Fruit fly (Drosophila melanogaster) whole organism, embryonic: Measurements from ENCODE around the gene CG33331.

Experiments used
- Atf6 ChIP-seq: fragments of 200-800 bp; sonication (Bioruptor generic); IDR thresholded peaks from 2 replicates; pipeline ENCODE4 v1.3.6; 2022; ENCODE audit warnings: missing biosample characterization, missing genetic modification characterization
- CG10209 ChIP-seq: fragments of 200-800 bp; sonication (Bioruptor generic); optimal IDR thresholded peaks from 3 replicates; lab custom pipeline; 2017; ENCODE audit warnings: missing biosample characterization, mild to moderate bottlenecking, missing genetic modification characterization, missing genetic modification reagents
- CG13894 ChIP-seq: fragments of 200-800 bp; sonication (Bioruptor generic); optimal IDR thresholded peaks from 3 replicates; lab custom pipeline; 2018; ENCODE audit warnings: missing biosample characterization, mild to moderate bottlenecking, missing genetic modification characterization, moderate library complexity
- CG17361 ChIP-seq: fragments of 200-800 bp; sonication (Bioruptor generic); IDR thresholded peaks from 3 replicates; pipeline ENCODE4 v1.3.6; 2022; ENCODE audit warnings: missing biosample characterization, missing genetic modification characterization
- CG17829 ChIP-seq: fragments of 200-800 bp; optimal IDR thresholded peaks from 2 replicates; lab custom pipeline; 2019; ENCODE audit warnings: missing biosample characterization, mild to moderate bottlenecking, missing genetic modification characterization, moderate library complexity
- CG18262 ChIP-seq: fragments of 200-800 bp; optimal IDR thresholded peaks from 3 replicates; lab custom pipeline; 2019; ENCODE audit warnings: missing biosample characterization, mild to moderate bottlenecking, missing genetic modification characterization, moderate library complexity
- CG18764 ChIP-seq: fragments of 200-800 bp; sonication (Bioruptor generic); optimal IDR thresholded peaks from 3 replicates; lab custom pipeline; 2016; ENCODE audit warnings: missing biosample characterization, missing genetic modification characterization
- CG2129 ChIP-seq: fragments of 200-800 bp; sonication (Bioruptor generic); IDR thresholded peaks from 2 replicates; pipeline ENCODE4 v1.3.6; 2022; ENCODE audit warnings: missing biosample characterization, missing genetic modification characterization; ENCODE audit not compliant: partially characterized antibody
- CG2889 ChIP-seq: fragments of 200-800 bp; sonication (Bioruptor generic); IDR thresholded peaks from 3 replicates; pipeline ENCODE4 v1.3.6; 2022; ENCODE audit warnings: missing biosample characterization, missing genetic modification characterization
- CG31388 ChIP-seq: fragments of 200-800 bp; sonication (Bioruptor generic); optimal IDR thresholded peaks from 2 replicates; lab custom pipeline; 2016; ENCODE audit warnings: missing biosample characterization, missing genetic modification characterization
- CG3407 ChIP-seq: fragments of 200-800 bp; sonication (Bioruptor generic); optimal IDR thresholded peaks from 2 replicates; lab custom pipeline; 2018; ENCODE audit warnings: missing biosample characterization, mild to moderate bottlenecking, missing genetic modification characterization
- CG3838 ChIP-seq: fragments of 200-800 bp; sonication (Bioruptor generic); optimal IDR thresholded peaks from 3 replicates; lab custom pipeline; 2016; ENCODE audit warnings: missing biosample characterization, missing genetic modification characterization
- CG4328 ChIP-seq: fragments of 200-800 bp; sonication (Bioruptor generic); optimal IDR thresholded peaks from 3 replicates; lab custom pipeline; 2017; ENCODE audit warnings: missing biosample characterization, missing genetic modification reagents, missing genetic modification characterization
- CG4360 ChIP-seq: fragments of 200-800 bp; sonication (Bioruptor generic); IDR thresholded peaks from 2 replicates; pipeline ENCODE4 v1.3.6; 2022; ENCODE audit warnings: missing biosample characterization, missing genetic modification characterization
- CG5180 ChIP-seq: fragments of 200-800 bp; sonication (Bioruptor generic); optimal IDR thresholded peaks from 3 replicates; lab custom pipeline; 2017; ENCODE audit warnings: missing biosample characterization, missing genetic modification characterization, mild to moderate bottlenecking, moderate library complexity, missing genetic modification reagents
- CG7357 ChIP-seq: fragments of 200-800 bp; sonication (Bioruptor generic); IDR thresholded peaks from 3 replicates; pipeline ENCODE4 v1.3.6; 2022; ENCODE audit warnings: missing biosample characterization, missing genetic modification characterization
- CG8944 ChIP-seq: fragments of 200-800 bp; sonication (Bioruptor generic); optimal IDR thresholded peaks from 3 replicates; lab custom pipeline; 2016; ENCODE audit warnings: missing biosample characterization, missing genetic modification characterization
- CG9215 ChIP-seq: fragments of 200-800 bp; sonication (Bioruptor generic); IDR thresholded peaks from 2 replicates; pipeline ENCODE4 v1.3.6; 2022; ENCODE audit warnings: missing biosample characterization, missing genetic modification characterization
- Deaf1 ChIP-seq: fragments of 200-800 bp; optimal IDR thresholded peaks from 3 replicates; lab custom pipeline; 2019; ENCODE audit warnings: missing biosample characterization, mild to moderate bottlenecking, missing genetic modification characterization, moderate library complexity
- Dfd ChIP-seq, 2 experiments: fragments of >200 bp; optimal IDR thresholded peaks; 2 replicates each; lab custom pipeline; 2017; ENCODE audit warnings: missing biosample characterization in 2 of 2, missing genetic modification characterization in 2 of 2
- Dp ChIP-seq: fragments of 200-800 bp; sonication (Bioruptor generic); optimal IDR thresholded peaks from 2 replicates; lab custom pipeline; 2018; ENCODE audit warnings: missing biosample characterization, mild to moderate bottlenecking, missing genetic modification characterization, moderate library complexity
- Fer3 ChIP-seq: fragments of 200-800 bp; sonication (Bioruptor generic); optimal IDR thresholded peaks from 2 replicates; lab custom pipeline; 2018; ENCODE audit warnings: missing biosample characterization, mild to moderate bottlenecking, missing genetic modification characterization, moderate library complexity
- Hsf ChIP-seq: fragments of 200-800 bp; sonication (Bioruptor generic); optimal IDR thresholded peaks from 3 replicates; lab custom pipeline; 2016; ENCODE audit warnings: missing biosample characterization, missing genetic modification characterization
- Lhr ChIP-seq: fragments of 200-800 bp; sonication (Bioruptor generic); optimal IDR thresholded peaks from 3 replicates; lab custom pipeline; 2017; ENCODE audit warnings: mild to moderate bottlenecking, missing biosample characterization, missing genetic modification reagents, missing genetic modification characterization
- NC2β ChIP-seq: fragments of 200-800 bp; sonication (Bioruptor generic); optimal IDR thresholded peaks from 2 replicates; lab custom pipeline; 2016; ENCODE audit warnings: missing biosample characterization, missing genetic modification characterization
- NK7.1 ChIP-seq: fragments of 200-800 bp; sonication (Bioruptor generic); optimal IDR thresholded peaks from 3 replicates; lab custom pipeline; 2016; ENCODE audit warnings: missing biosample characterization, missing genetic modification characterization
- Oli ChIP-seq: fragments of 200-800 bp; sonication (Bioruptor generic); optimal IDR thresholded peaks from 2 replicates; lab custom pipeline; 2018; ENCODE audit warnings: missing biosample characterization, mild to moderate bottlenecking, missing genetic modification characterization, moderate library complexity
- Optix ChIP-seq: fragments of 200-800 bp; sonication (Bioruptor generic); IDR thresholded peaks from 3 replicates; pipeline ENCODE4 v1.3.6; 2022; ENCODE audit warnings: missing biosample characterization, missing genetic modification characterization
- Rx ChIP-seq: fragments of 200-800 bp; sonication (Bioruptor generic); IDR thresholded peaks from 2 replicates; pipeline ENCODE4 v1.3.6; 2022; ENCODE audit warnings: missing biosample characterization, missing genetic modification characterization
- Trl ChIP-seq, 3 experiments: fragments of >200 bp in 2 of 3; fragments of 200-800 bp in 1 of 3; sonication (Bioruptor generic) in 1 of 3; optimal IDR thresholded peaks; 2 replicates in 1 of 3; 3 replicates in 2 of 3; lab custom pipeline; 2016 to 2017; ENCODE audit warnings: missing biosample characterization in 1 of 3, missing genetic modification characterization in 1 of 3
- Xrp1 ChIP-seq: fragments of 200-800 bp; sonication (Bioruptor generic); IDR thresholded peaks from 2 replicates; pipeline ENCODE4 v1.3.6; 2022; ENCODE audit warnings: missing biosample characterization, missing genetic modification characterization
- amos ChIP-seq: fragments of 200-800 bp; sonication (Bioruptor generic); IDR thresholded peaks from 2 replicates; pipeline ENCODE4 v1.3.6; 2022; ENCODE audit warnings: missing biosample characterization, missing genetic modification characterization; ENCODE audit not compliant: partially characterized antibody
- caup ChIP-seq: fragments of 200-800 bp; sonication (Bioruptor generic); optimal IDR thresholded peaks from 3 replicates; lab custom pipeline; 2017; ENCODE audit warnings: missing biosample characterization, mild to moderate bottlenecking, missing genetic modification characterization, moderate library complexity; ENCODE audit not compliant: severe bottlenecking
- dati ChIP-seq: fragments of 200-800 bp; sonication (Bioruptor generic); IDR thresholded peaks from 2 replicates; pipeline ENCODE4 v1.3.6; 2022; ENCODE audit warnings: missing biosample characterization, missing genetic modification characterization
- gem ChIP-seq: fragments of 200-800 bp; sonication (Bioruptor generic); optimal IDR thresholded peaks from 2 replicates; lab custom pipeline; 2019; ENCODE audit warnings: missing biosample characterization, mild to moderate bottlenecking, missing genetic modification characterization, moderate library complexity
- h ChIP-seq: fragments of >200 bp; optimal IDR thresholded peaks from 2 replicates; lab custom pipeline; 2017
- lab ChIP-seq: fragments of 200-800 bp; sonication (Bioruptor generic); optimal IDR thresholded peaks from 3 replicates; lab custom pipeline; 2017; ENCODE audit warnings: missing biosample characterization, missing genetic modification characterization, mild to moderate bottlenecking, moderate library complexity, missing genetic modification reagents
- nmo ChIP-seq: fragments of 200-800 bp; sonication (Bioruptor generic); optimal IDR thresholded peaks from 2 replicates; lab custom pipeline; 2018; ENCODE audit warnings: missing biosample characterization, mild to moderate bottlenecking, missing genetic modification characterization, moderate library complexity
- p53 ChIP-seq: fragments of 200-800 bp; sonication (Bioruptor generic); optimal IDR thresholded peaks from 2 replicates; lab custom pipeline; 2016; ENCODE audit warnings: missing biosample characterization, missing genetic modification characterization
- pan ChIP-seq, 4 experiments: fragments of >200 bp in 3 of 4; fragments of 200-800 bp in 1 of 4; sonication (Bioruptor generic) in 1 of 4; optimal IDR thresholded peaks in 3 of 4; IDR thresholded peaks in 1 of 4; 2 replicates each; pipeline versions ENCODE4 v1.3.6 to Lab custom; 2017 to 2022; ENCODE audit warnings: missing biosample characterization in 2 of 4, missing genetic modification characterization in 2 of 4, mixed read lengths in 1 of 4
- phol ChIP-seq: fragments of 200-800 bp; sonication (Bioruptor generic); optimal IDR thresholded peaks from 3 replicates; lab custom pipeline; 2018; ENCODE audit warnings: missing biosample characterization, mild to moderate bottlenecking, missing genetic modification characterization, moderate library complexity
- ro ChIP-seq: fragments of 200-800 bp; sonication (Bioruptor generic); IDR thresholded peaks from 2 replicates; pipeline ENCODE4 v1.3.6; 2022; ENCODE audit warnings: missing biosample characterization, missing genetic modification characterization
- slou ChIP-seq: fragments of 200-800 bp; sonication (Bioruptor generic); optimal IDR thresholded peaks from 3 replicates; lab custom pipeline; 2016; ENCODE audit warnings: missing biosample characterization, missing genetic modification characterization
- so ChIP-seq: fragments of 200-800 bp; sonication (Bioruptor generic); IDR thresholded peaks from 3 replicates; pipeline ENCODE4 v1.3.6; 2022; ENCODE audit warnings: missing biosample characterization, missing genetic modification characterization
- sr ChIP-seq: fragments of 200-800 bp; sonication (Bioruptor generic); IDR thresholded peaks from 3 replicates; pipeline ENCODE4 v1.3.6; 2022; ENCODE audit warnings: missing biosample characterization, missing genetic modification characterization
- tgo ChIP-seq: fragments of 200-800 bp; sonication (Bioruptor generic); IDR thresholded peaks from 3 replicates; pipeline ENCODE4 v1.3.6; 2022; ENCODE audit warnings: missing biosample characterization, missing genetic modification characterization
- unpg ChIP-seq: fragments of 200-800 bp; sonication (Bioruptor generic); optimal IDR thresholded peaks from 3 replicates; lab custom pipeline; 2018; ENCODE audit warnings: missing biosample characterization, mild to moderate bottlenecking, missing genetic modification characterization, moderate library complexity
- vvl ChIP-seq: fragments of 200-800 bp; sonication (Bioruptor generic); IDR thresholded peaks from 2 replicates; pipeline ENCODE4 v1.3.6; 2022; ENCODE audit warnings: missing biosample characterization, missing genetic modification characterization
- z ChIP-seq: fragments of 200-800 bp; sonication (Bioruptor generic); IDR thresholded peaks from 3 replicates; pipeline ENCODE4 v1.3.6; 2022; ENCODE audit warnings: missing biosample characterization, missing genetic modification characterization

Gene CG33331

DNA sequence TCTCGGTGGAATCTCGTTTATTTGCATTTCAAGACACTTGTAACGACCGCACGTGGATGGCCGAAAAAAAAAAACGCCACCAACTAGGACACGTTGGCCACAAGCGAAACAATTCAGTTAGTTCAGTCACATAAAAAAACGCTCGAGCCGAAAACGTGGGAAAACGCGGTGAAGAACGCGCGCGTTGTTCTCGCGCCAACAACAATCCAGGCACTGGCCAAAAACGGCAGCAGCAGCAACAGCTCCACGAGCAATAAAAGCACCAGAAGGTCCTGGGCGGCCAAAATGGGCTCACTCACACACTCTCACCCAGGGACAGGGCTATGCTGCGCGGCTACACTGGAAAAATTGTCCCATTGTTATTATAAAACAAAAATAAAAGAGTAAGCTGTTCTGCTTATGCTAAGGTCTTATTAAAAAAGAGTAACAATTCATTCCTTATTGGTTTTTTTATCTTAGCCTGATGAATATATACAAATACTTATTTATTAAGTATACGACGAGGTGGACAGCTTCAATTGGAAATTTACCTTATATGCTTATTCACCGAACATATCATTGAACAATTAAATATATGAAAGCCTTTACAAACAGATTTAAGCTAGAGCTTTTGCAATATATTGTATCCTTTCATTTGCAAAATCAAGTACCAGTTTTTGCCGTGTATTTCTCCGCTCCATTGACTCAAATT is 10.8 kb upstream of the CG33331 start, which contains the start of gene btsz (continued):
- TF ChIP-seq NK7.1 (no peak), Deaf1 (tag; lab: Kevin White, UChicago) (no peak), CG17361 (GFP tag; lab: Robert Waterston, UW) (peak; percentile 69; the same call in 2 of the 3 replicates), dati (GFP tag; lab: Robert Waterston, UW) (no peak), CG10209 (GFP tag; lab: Kevin White, UChicago) (peak; percentile 38), ro (GFP tag; lab: Robert Waterston, UW) (no peak), Xrp1 (GFP tag; lab: Robert Waterston, UW) (no peak), Trl (optimal IDR thresholded peaks at IDR 0.05; lab: Kevin White, UChicago) (no peak), Trl (GFP tag; optimal IDR thresholded peaks at IDR 0.05; lab: Kevin White, UChicago) (no peak), nmo (peak; percentile 26), vvl (GFP tag; lab: Robert Waterston, UW) (no peak), Hsf (GFP tag; lab: Kevin White, UChicago) (peak; percentile 15), CG7357 (no peak), NC2β (GFP tag; lab: Kevin White, UChicago) (no peak), unpg (GFP tag; lab: Kevin White, UChicago) (peak; percentile 5), sr (no peak), gem (tag; lab: Kevin White, UChicago) (peak; percentile 67), CG9215 (no peak), p53 (GFP tag; lab: Kevin White, UChicago) (no peak), pan (optimal IDR thresholded peaks at IDR 0.05; lab: Kevin White, UChicago) (no peak), pan (GFP tag; optimal IDR thresholded peaks at IDR 0.05 in 1 of 2, IDR thresholded peaks at IDR 0.05 in 1 of 2) (no peak), CG4328 (GFP tag; lab: Kevin White, UChicago) (peak; percentile 31), so (no peak), amos (no peak; the same call in 1 of the 2 replicates), z (GFP tag; lab: Robert Waterston, UW) (no peak), CG3407 (GFP tag; lab: Kevin White, UChicago) (no peak), CG18764 (GFP tag; lab: Kevin White, UChicago) (no peak), CG4360 (GFP tag; lab: Robert Waterston, UW) (no peak), CG31388 (no peak), CG8944 (no peak), CG17829 (tag; lab: Kevin White, UChicago) (no peak), Lhr (GFP tag; lab: Kevin White, UChicago) (no peak), CG3838 (GFP tag; lab: Kevin White, UChicago) (no peak), phol (tag; lab: Kevin White, UChicago) (peak; percentile 34), h (no peak), Oli (tag; lab: Kevin White, UChicago) (peak; percentile 52), Optix (GFP tag; lab: Robert Waterston, UW) (no peak), caup (GFP tag; lab: Kevin White, UChicago) (peak; percentile 53), CG2889 (GFP tag; lab: Robert Waterston, UW) (no peak), Fer3 (tag; lab: Kevin White, UChicago) (peak; percentile 10), Atf6 (GFP tag; lab: Robert Waterston, UW) (0 out of 2 replicates have a peak, but pooled peaks have one; percentile 16), CG18262 (tag; lab: Kevin White, UChicago) (no peak), Dp (no peak), slou (GFP tag; lab: Kevin White, UChicago) (no peak), CG5180 (GFP tag; lab: Kevin White, UChicago) (peak; percentile 31), Rx (GFP tag; lab: Robert Waterston, UW) (no peak), lab (GFP tag; lab: Kevin White, UChicago) (peak; percentile 75), Dfd (GFP tag; optimal IDR thresholded peaks at IDR 0.05; lab: Kevin White, UChicago) (no peak), tgo (GFP tag; lab: Robert Waterston, UW) (no peak), CG2129 (GFP tag; lab: Robert Waterston, UW) (no peak), CG13894 (tag; lab: Kevin White, UChicago) (no peak)
